Worm (Caenorhabditis elegans) whole organism, L2 larva: ENCODE data around the gene arf-5.

Source experiments
- R02D3.7 ChIP-seq: fragments of 150-350 bp; optimal IDR thresholded peaks from 2 replicates; lab custom pipeline; 2014; ENCODE audit warnings: missing biosample characterization, missing genetic modification characterization
- ama-1 ChIP-seq: fragments of 150-350 bp; optimal IDR thresholded peaks from 2 replicates; lab custom pipeline; 2018; ENCODE audit warnings: inconsistent platforms
- ceh-16 ChIP-seq: fragments of 150-350 bp; optimal IDR thresholded peaks from 2 replicates; lab custom pipeline; 2014; ENCODE audit warnings: missing biosample characterization, missing genetic modification characterization
- fos-1 ChIP-seq: fragments of 150-350 bp; optimal IDR thresholded peaks from 2 replicates; lab custom pipeline; 2014; ENCODE audit warnings: missing biosample characterization, missing genetic modification characterization
- lin-39 ChIP-seq: fragments of 150-350 bp; optimal IDR thresholded peaks from 2 replicates; lab custom pipeline; 2014; ENCODE audit warnings: missing biosample characterization, missing genetic modification reagents, missing genetic modification characterization
- nhr-11 ChIP-seq: fragments of 150-350 bp; optimal IDR thresholded peaks from 2 replicates; lab custom pipeline; 2014; ENCODE audit warnings: missing biosample characterization, missing genetic modification characterization
- nhr-23 ChIP-seq: fragments of 150-350 bp; optimal IDR thresholded peaks from 2 replicates; lab custom pipeline; 2014; ENCODE audit warnings: missing biosample characterization, missing genetic modification reagents, missing genetic modification characterization
- sma-9 ChIP-seq, 2 experiments: fragments of 150-350 bp in 1 of 2; sonication (generic microtip) in 1 of 2; optimal IDR thresholded peaks; 2 replicates each; lab custom pipeline; 2014 to 2016; ENCODE audit warnings: missing genetic modification characterization in 2 of 2, mild to moderate bottlenecking in 1 of 2, missing biosample characterization in 1 of 2, missing compliant biosample characterization in 1 of 2, missing genetic modification reagents in 1 of 2, moderate library complexity in 1 of 2
- unc-39 ChIP-seq: fragments of 150-350 bp; optimal IDR thresholded peaks from 2 replicates; lab custom pipeline; 2014; ENCODE audit warnings: missing biosample characterization, missing genetic modification characterization
- unc-62 ChIP-seq: fragments of 150-350 bp; optimal IDR thresholded peaks from 2 replicates; lab custom pipeline; 2014; ENCODE audit warnings: missing biosample characterization, missing genetic modification reagents, missing genetic modification characterization
- zag-1 ChIP-seq: fragments of 150-350 bp; optimal IDR thresholded peaks from 2 replicates; lab custom pipeline; 2014; ENCODE audit warnings: missing biosample characterization, missing genetic modification characterization
- ztf-11 ChIP-seq: sonication (generic microtip); optimal IDR thresholded peaks from 2 replicates; lab custom pipeline; 2017; ENCODE audit warnings: missing biosample characterization, missing genetic modification characterization

- TF ChIP-seq sma-9 (GFP tag; optimal IDR thresholded peaks at IDR 0.05; lab: Kevin White, UChicago) (no peak), sma-9 (tag; optimal IDR thresholded peaks at IDR 0.05; lab: Kevin White, UChicago) (no peak), ama-1 (lab: Kevin White, UChicago) (no peak), nhr-11 (no peak), unc-39 (tag; lab: Kevin White, UChicago) (no peak), nhr-23 (no peak), ztf-11 (tag; lab: Kevin White, UChicago) (no peak), unc-62 (GFP tag; lab: Kevin White, UChicago) (no peak), ceh-16 (tag; lab: Kevin White, UChicago) (no peak), zag-1 (tag; lab: Kevin White, UChicago) (no peak), fos-1 (tag; lab: Kevin White, UChicago) (no peak), lin-39 (tag; lab: Kevin White, UChicago) (no peak), R02D3.7 (tag; lab: Kevin White, UChicago) (no peak)
Measured at ce11 chrIV:8016694-8017093, 34.4 kb downstream of the arf-5 start, which contains the start of gene elpc-4.
